Worm (Caenorhabditis elegans) whole organism, L4 larva: ENCODE data around the gene C08B6.11.
A peak's percentile ranks its signal among the peaks of the same experiment; 100 is the strongest.

Source experiments
- F26F4.8 ChIP-seq: fragments of 200-800 bp; sonication (Bioruptor generic); conservative IDR thresholded peaks from 2 replicates; pipeline ENCODE4 v1.3.6; 2022; ENCODE audit warnings: missing genetic modification characterization, missing compliant biosample characterization
- T20F7.1 ChIP-seq: fragments of 200-800 bp; sonication (Bioruptor generic); optimal IDR thresholded peaks from 2 replicates; lab custom pipeline; 2018; ENCODE audit warnings: mild to moderate bottlenecking, missing genetic modification characterization, missing compliant biosample characterization
- ZK546.5 ChIP-seq, 2 experiments: sonication (generic microtip); optimal IDR thresholded peaks; 2 replicates each; lab custom pipeline; 2017; ENCODE audit warnings: missing biosample characterization in 2 of 2, missing genetic modification characterization in 2 of 2
- attf-4 ChIP-seq: sonication (generic microtip); optimal IDR thresholded peaks from 3 replicates; lab custom pipeline; 2017; ENCODE audit warnings: missing biosample characterization, missing genetic modification characterization
- ceh-28 ChIP-seq: fragments of 150-350 bp; optimal IDR thresholded peaks from 2 replicates; lab custom pipeline; 2014; ENCODE audit warnings: missing biosample characterization, missing genetic modification reagents, missing genetic modification characterization
- ceh-32 ChIP-seq: sonication (generic microtip); optimal IDR thresholded peaks from 2 replicates; lab custom pipeline; 2016; ENCODE audit warnings: mild to moderate bottlenecking, missing genetic modification characterization, missing compliant biosample characterization; ENCODE audit not compliant: poor library complexity
- ceh-82 ChIP-seq: sonication (generic microtip); optimal IDR thresholded peaks from 2 replicates; lab custom pipeline; 2017; ENCODE audit warnings: missing biosample characterization, missing genetic modification characterization
- ctbp-1 ChIP-seq: fragments of 200-800 bp; sonication (Bioruptor generic); IDR thresholded peaks from 2 replicates; pipeline ENCODE4 v1.3.6; 2022; ENCODE audit warnings: missing genetic modification reagents, missing genetic modification characterization, missing compliant biosample characterization
- daf-12 ChIP-seq: fragments of 150-350 bp; optimal IDR thresholded peaks from 2 replicates; lab custom pipeline; 2014; ENCODE audit warnings: missing biosample characterization, missing genetic modification reagents, missing genetic modification characterization
- daf-16 ChIP-seq, 3 experiments: sonication (generic microtip); optimal IDR thresholded peaks; 2 replicates each; lab custom pipeline; 2016 to 2017; ENCODE audit warnings: missing genetic modification characterization in 3 of 3, missing genetic modification reagents in 3 of 3, mild to moderate bottlenecking in 2 of 3, missing compliant biosample characterization in 2 of 3, missing biosample characterization in 1 of 3, moderate library complexity in 1 of 3
- daf-19 ChIP-seq: fragments of 200-800 bp; sonication (Bioruptor generic); conservative IDR thresholded peaks from 2 replicates; pipeline ENCODE4 v1.3.6; 2022; ENCODE audit warnings: missing genetic modification characterization, missing compliant biosample characterization
- dmd-6 ChIP-seq: fragments of 200-800 bp; sonication (Bioruptor generic); IDR thresholded peaks from 2 replicates; pipeline ENCODE4 v1.3.6; 2022; ENCODE audit warnings: missing genetic modification reagents, missing genetic modification characterization, missing compliant biosample characterization
- dmd-8 ChIP-seq: fragments of 200-800 bp; sonication (Bioruptor generic); IDR thresholded peaks from 2 replicates; pipeline ENCODE4 v1.3.6; 2022; ENCODE audit warnings: missing genetic modification characterization, missing compliant biosample characterization
- dve-1 ChIP-seq: sonication (generic microtip); optimal IDR thresholded peaks from 2 replicates; lab custom pipeline; 2017; ENCODE audit warnings: antibody characterized with exemption, mild to moderate bottlenecking, missing genetic modification characterization, missing compliant biosample characterization; ENCODE audit not compliant: insufficient read depth
- egl-43 ChIP-seq: fragments of 200-800 bp; sonication (Bioruptor generic); IDR thresholded peaks from 2 replicates; pipeline ENCODE4 v1.3.6; 2022; ENCODE audit warnings: missing genetic modification reagents, missing genetic modification characterization, missing compliant biosample characterization
- fos-1 ChIP-seq: fragments of 150-350 bp; optimal IDR thresholded peaks from 2 replicates; lab custom pipeline; 2014; ENCODE audit warnings: missing biosample characterization, missing genetic modification characterization
- gei-8 ChIP-seq: fragments of 200-800 bp; sonication (Bioruptor generic); optimal IDR thresholded peaks from 2 replicates; lab custom pipeline; 2018; ENCODE audit warnings: mild to moderate bottlenecking, missing genetic modification characterization, missing compliant biosample characterization
- hlh-11 ChIP-seq: fragments of 200-800 bp; sonication (Bioruptor generic); optimal IDR thresholded peaks from 2 replicates; lab custom pipeline; 2018; ENCODE audit warnings: mild to moderate bottlenecking, missing genetic modification characterization, missing compliant biosample characterization
- hmg-1.1 ChIP-seq: fragments of 200-800 bp; sonication (Bioruptor generic); IDR thresholded peaks from 2 replicates; pipeline ENCODE4 v1.3.6; 2022; ENCODE audit warnings: missing genetic modification reagents, missing genetic modification characterization, missing compliant biosample characterization
- lin-1 ChIP-seq: fragments of 200-800 bp; sonication (Bioruptor generic); IDR thresholded peaks from 2 replicates; pipeline ENCODE4 v1.3.6; 2022; ENCODE audit warnings: missing genetic modification reagents, missing genetic modification characterization, missing compliant biosample characterization
- lin-13 ChIP-seq: fragments of 150-350 bp; optimal IDR thresholded peaks from 2 replicates; lab custom pipeline; 2014; ENCODE audit warnings: missing biosample characterization, missing genetic modification reagents, missing genetic modification characterization
- lin-38 ChIP-seq: fragments of 200-800 bp; sonication (Bioruptor generic); IDR thresholded peaks from 2 replicates; pipeline ENCODE4 v1.3.6; 2022; ENCODE audit warnings: missing genetic modification reagents, missing genetic modification characterization, missing compliant biosample characterization
- lir-3 ChIP-seq: sonication (generic microtip); optimal IDR thresholded peaks from 2 replicates; lab custom pipeline; 2016; ENCODE audit warnings: mild to moderate bottlenecking, missing genetic modification characterization, missing compliant biosample characterization
- lsy-2 ChIP-seq, 2 experiments: fragments of 150-350 bp in 1 of 2; sonication (generic microtip) in 1 of 2; optimal IDR thresholded peaks; 2 replicates each; lab custom pipeline; 2014 to 2017; ENCODE audit warnings: missing biosample characterization in 2 of 2, missing genetic modification characterization in 2 of 2
- madf-9 ChIP-seq: fragments of 200-800 bp; sonication (Bioruptor generic); conservative IDR thresholded peaks from 2 replicates; pipeline ENCODE4 v1.3.6; 2022; ENCODE audit warnings: missing genetic modification reagents, missing genetic modification characterization, missing compliant biosample characterization
- mxl-3 ChIP-seq: fragments of 200-800 bp; sonication (Bioruptor generic); optimal IDR thresholded peaks from 2 replicates; lab custom pipeline; 2018; ENCODE audit warnings: mild to moderate bottlenecking, missing genetic modification characterization, missing compliant biosample characterization
- nhr-11 ChIP-seq: fragments of 150-350 bp; optimal IDR thresholded peaks from 2 replicates; lab custom pipeline; 2014; ENCODE audit warnings: missing biosample characterization, missing genetic modification characterization
- nhr-25 ChIP-seq: sonication (generic microtip); optimal IDR thresholded peaks from 2 replicates; lab custom pipeline; 2017; ENCODE audit warnings: missing genetic modification characterization, mild to moderate bottlenecking, missing compliant biosample characterization, antibody characterized with exemption, moderate library complexity, borderline replicate concordance; ENCODE audit not compliant: insufficient read depth
- nhr-28 ChIP-seq: fragments of 150-350 bp; optimal IDR thresholded peaks from 2 replicates; lab custom pipeline; 2014; ENCODE audit warnings: missing biosample characterization, missing genetic modification characterization
- nhr-77 ChIP-seq: fragments of 150-350 bp; optimal IDR thresholded peaks from 2 replicates; lab custom pipeline; 2014; ENCODE audit warnings: missing biosample characterization, missing genetic modification characterization
- pqm-1 ChIP-seq: sonication (generic microtip); optimal IDR thresholded peaks from 2 replicates; lab custom pipeline; 2017; ENCODE audit warnings: missing biosample characterization, missing genetic modification characterization
- snpc-1.2 ChIP-seq: fragments of 200-800 bp; sonication (Bioruptor generic); IDR thresholded peaks from 2 replicates; pipeline ENCODE4 v1.3.6; 2022; ENCODE audit warnings: missing genetic modification reagents, missing genetic modification characterization, missing compliant biosample characterization
- spr-1 ChIP-seq: sonication (generic microtip); optimal IDR thresholded peaks from 2 replicates; lab custom pipeline; 2016; ENCODE audit warnings: mild to moderate bottlenecking, missing genetic modification characterization, missing compliant biosample characterization
- unc-39 ChIP-seq: sonication (generic microtip); optimal IDR thresholded peaks from 2 replicates; lab custom pipeline; 2017; ENCODE audit warnings: missing biosample characterization, missing genetic modification characterization
- unc-62 ChIP-seq, 3 experiments: fragments of 150-350 bp in 1 of 3; sonication (generic microtip); optimal IDR thresholded peaks in 2 of 3; peaks in 1 of 3; 1 replicate in 1 of 3; 2 replicates in 2 of 3; lab custom pipeline; 2014 to 2017; ENCODE audit warnings: missing biosample characterization in 3 of 3, missing genetic modification characterization in 3 of 3, missing genetic modification reagents in 3 of 3, missing genotype in 1 of 3
- zfp-2 ChIP-seq: sonication (generic microtip); optimal IDR thresholded peaks from 2 replicates; lab custom pipeline; 2016; ENCODE audit warnings: mild to moderate bottlenecking, missing genetic modification characterization, missing compliant biosample characterization
- zip-11 ChIP-seq: fragments of 200-800 bp; sonication (Bioruptor generic); IDR thresholded peaks from 2 replicates; pipeline ENCODE4 v1.3.6; 2022; ENCODE audit warnings: missing genetic modification characterization, missing compliant biosample characterization
- ztf-7 ChIP-seq: fragments of 150-350 bp; optimal IDR thresholded peaks from 2 replicates; lab custom pipeline; 2014; ENCODE audit warnings: missing biosample characterization, missing genetic modification characterization

The C08B6.11 gene

DNA sequence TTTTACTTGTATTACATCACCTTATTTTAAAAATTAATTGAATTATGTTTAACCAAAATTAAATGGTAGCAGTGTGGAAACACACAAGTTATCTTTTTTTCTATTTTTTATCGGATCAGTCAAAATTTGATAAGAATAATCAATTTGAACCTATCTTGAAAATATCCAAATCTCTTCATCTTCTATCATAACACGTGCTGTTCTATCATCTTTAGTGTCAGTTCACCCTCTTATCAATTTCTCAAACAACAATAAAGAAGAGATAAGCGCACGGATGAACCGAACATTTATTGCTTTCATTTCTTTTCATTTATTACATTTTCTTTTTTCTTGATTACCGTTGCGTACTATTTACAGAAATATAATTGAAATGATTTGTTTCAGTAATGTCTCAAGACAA is 20.3 kb upstream of the C08B6.11 start, which contains the start of gene R04B5.5 (continued):
- TF ChIP-seq mxl-3 (GFP tag; lab: Kevin White, UChicago) = peak; percentile 79
- no peak for TF ChIP-seq ceh-32
- TF ChIP-seq unc-39 = no peak
- TF ChIP-seq snpc-1.2 (GFP tag; lab: Robert Waterston, UW) = no peak
- TF ChIP-seq nhr-77 (tag; lab: Kevin White, UChicago) = peak; percentile 89
- TF ChIP-seq daf-19 = no peak
- no peak for TF ChIP-seq F26F4.8 (GFP tag; lab: Robert Waterston, UW)
- TF ChIP-seq lir-3 (tag; lab: Kevin White, UChicago) = no peak
- TF ChIP-seq ztf-7 = peak; percentile 46
- no peak for TF ChIP-seq hmg-1.1 (GFP tag; lab: Robert Waterston, UW)
- TF ChIP-seq attf-4 = no peak
- no peak for TF ChIP-seq daf-12 (tag; lab: Kevin White, UChicago)
- TF ChIP-seq madf-9 (GFP tag; lab: Robert Waterston, UW) = no peak
- TF ChIP-seq, all 104 proteins: peak for 21

DNA sequence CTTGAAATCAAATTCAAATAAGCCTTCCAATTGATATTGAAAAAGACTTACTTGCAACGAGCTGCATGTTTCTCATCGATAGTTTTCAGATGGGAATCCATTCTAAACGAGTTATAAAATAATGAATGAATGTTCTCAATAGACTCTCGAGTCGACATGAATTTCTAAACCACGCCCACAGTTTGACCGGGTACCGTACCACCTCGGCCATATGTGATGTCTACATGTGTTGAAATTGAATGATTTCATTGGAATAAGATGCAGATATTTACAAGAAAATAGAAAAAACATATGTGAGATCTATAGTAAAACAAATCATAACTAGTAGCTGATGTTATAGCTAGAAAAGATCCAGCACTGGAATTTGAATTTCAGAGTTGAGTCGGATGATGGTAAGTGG is 16.9 kb upstream of the C08B6.11 start, which contains the start of gene R04B5.7:
Gene R04B5.7 (minus strand): TSS at position 101 of the 400 bp plus-strand sequence.
- TF ChIP-seq zfp-2 (no peak), daf-19 (no peak), lin-38 (GFP tag; lab: Robert Waterston, UW) (no peak), unc-62 (GFP tag; optimal IDR thresholded peaks at IDR 0.05 in 1 of 2; lab: Kevin White, UChicago) (peak in 1 of 2 experiments; percentile 19), unc-62 (tag; optimal IDR thresholded peaks at IDR 0.05; lab: Kevin White, UChicago) (no peak), lsy-2 (tag; optimal IDR thresholded peaks at IDR 0.05; lab: Kevin White, UChicago) (no peak), ZK546.5 (tag; optimal IDR thresholded peaks at IDR 0.05; lab: Kevin White, UChicago) (no peak)

DNA sequence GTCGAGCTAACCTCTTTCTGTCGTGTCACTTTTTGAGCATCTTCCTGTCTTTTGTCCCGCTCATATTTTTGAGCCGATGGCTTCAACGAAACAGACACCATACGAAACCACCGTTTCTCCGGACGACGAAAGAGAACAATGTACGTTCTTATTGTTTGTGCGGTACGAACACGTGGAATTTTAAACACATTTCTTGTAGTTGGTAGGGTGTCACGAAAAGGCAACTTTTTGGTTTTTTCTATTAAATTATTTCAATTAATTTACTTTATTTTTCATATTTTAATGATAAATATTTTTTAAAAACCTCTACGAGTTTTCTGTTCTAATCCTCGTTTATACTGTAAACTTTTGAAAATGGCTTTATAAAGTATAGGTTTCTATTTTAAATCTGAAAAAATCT is 16.3 kb upstream of the C08B6.11 start, which contains the start of gene R04B5.11:
Gene R04B5.11 (minus strand): TSS at position 101 of the 400 bp plus-strand sequence.
- no peak for TF ChIP-seq zip-11 (GFP tag; lab: Robert Waterston, UW)
- TF ChIP-seq dmd-8 = no peak
- TF ChIP-seq unc-62 (GFP tag; optimal IDR thresholded peaks at IDR 0.05 in 1 of 2; lab: Kevin White, UChicago) = no peak
- no peak for TF ChIP-seq unc-62 (tag; optimal IDR thresholded peaks at IDR 0.05; lab: Kevin White, UChicago)
- no peak for TF ChIP-seq lsy-2 (tag; optimal IDR thresholded peaks at IDR 0.05; lab: Kevin White, UChicago)
- TF ChIP-seq nhr-11 = no peak
- TF ChIP-seq lin-13 (GFP tag; lab: Kevin White, UChicago) = no peak
- TF ChIP-seq lin-1 = no peak
- no peak for TF ChIP-seq madf-9 (GFP tag; lab: Robert Waterston, UW)
- no peak for TF ChIP-seq pqm-1 (tag; lab: Kevin White, UChicago)
- TF ChIP-seq T20F7.1 (GFP tag; lab: Kevin White, UChicago) = no peak
- TF ChIP-seq egl-43 (GFP tag; lab: Robert Waterston, UW) = no peak
- TF ChIP-seq nhr-28 = no peak

ce11 chrV:10094374-10094773 is 13.0 kb upstream of the C08B6.11 start, which contains the start of gene srd-49:
TSS of gene srd-49 (plus strand) at chrV:10094674.
- TF ChIP-seq T20F7.1 (GFP tag; lab: Kevin White, UChicago) (no peak), lin-13 (GFP tag; lab: Kevin White, UChicago) (no peak), egl-43 (GFP tag; lab: Robert Waterston, UW) (no peak), spr-1 (tag; lab: Kevin White, UChicago) (no peak), ceh-82 (no peak), ztf-7 (no peak), ceh-28 (tag; lab: Kevin White, UChicago) (no peak), dmd-8 (no peak), nhr-25 (no peak)

DNA sequence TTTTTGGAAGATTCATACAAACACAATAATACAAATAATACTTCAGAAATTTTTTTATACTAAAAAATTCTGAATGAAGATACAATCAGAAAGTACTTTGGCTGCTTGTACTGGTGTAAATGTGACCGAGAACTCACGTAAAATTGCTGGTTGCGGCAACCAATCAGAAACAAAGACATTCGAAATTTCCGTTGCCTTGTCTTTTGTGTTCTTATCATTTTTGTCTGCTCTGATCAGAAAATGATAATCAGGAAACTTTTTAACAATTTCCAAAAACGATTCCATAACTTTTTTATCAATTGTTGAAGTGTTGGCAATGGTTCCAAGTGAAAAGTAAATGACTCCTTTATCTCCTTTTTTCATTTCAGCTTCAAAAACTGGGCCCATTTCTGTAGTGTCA is 10.5 kb upstream of the C08B6.11 start:
- TF ChIP-seq pqm-1 (tag; lab: Kevin White, UChicago) = peak; percentile 86
- TF ChIP-seq dmd-6 = peak; percentile 66
- peak; percentile 50 for TF ChIP-seq nhr-77 (tag; lab: Kevin White, UChicago)
- TF ChIP-seq ctbp-1 = no peak
- TF ChIP-seq dve-1 (tag; lab: Kevin White, UChicago) = peak; percentile 52
- TF ChIP-seq fos-1 (tag; lab: Kevin White, UChicago) = no peak
- no peak for TF ChIP-seq daf-16 (GFP tag; optimal IDR thresholded peaks at IDR 0.05; lab: Kevin White, UChicago)
- peak; percentile 40 for TF ChIP-seq daf-16 (tag; optimal IDR thresholded peaks at IDR 0.05; lab: Kevin White, UChicago)
- TF ChIP-seq hlh-11 (tag; lab: Kevin White, UChicago) = peak; percentile 13
- no peak for TF ChIP-seq gei-8
- peak; percentile 80 for TF ChIP-seq nhr-28
